Worm (Caenorhabditis elegans): Measurements from ENCODE around the gene Y9C2UA.1.

Y9C2UA.1 gene

DNA sequence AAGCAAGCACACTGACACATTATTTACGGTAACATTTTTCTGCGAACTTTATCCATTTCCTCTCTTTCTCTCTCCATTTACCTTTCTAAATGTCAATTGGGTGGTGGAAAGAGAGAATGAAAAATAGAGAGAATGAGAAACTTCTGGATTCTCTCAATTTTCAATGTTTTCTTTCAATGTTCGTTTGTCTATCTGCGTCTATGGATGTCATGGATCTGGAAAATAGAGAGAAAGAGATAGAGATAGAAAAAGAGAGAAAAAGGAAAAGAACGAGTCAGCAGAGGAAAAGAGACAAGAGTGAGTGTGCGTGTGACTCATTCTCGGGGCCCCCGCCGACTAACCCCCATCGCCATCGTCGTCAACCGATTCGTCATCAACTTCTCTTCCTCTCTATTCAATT lies 26.6 kb upstream of the Y9C2UA.1 start, which contains the start of gene jun-1 (continued):
- TF ChIP-seq mxl-2 (GFP tag; conservative IDR thresholded peaks at IDR 0.05) (no peak), nhr-11 (tag; optimal IDR thresholded peaks at IDR 0.05) (peak; percentile 94), unc-62 (GFP tag; optimal IDR thresholded peaks at IDR 0.05 in 1 of 2) (peak in 1 of 2 experiments; percentile 100), unc-62 (tag; optimal IDR thresholded peaks at IDR 0.05) (no peak), spr-1 (tag; optimal IDR thresholded peaks at IDR 0.05) (peak; percentile 51), jun-1 (tag; optimal IDR thresholded peaks at IDR 0.05) (no peak), hmg-1.1 (GFP tag; IDR thresholded peaks at IDR 0.05) (peak; percentile 67; the same call in 1 of the 2 replicates), ama-1 (optimal IDR thresholded peaks at IDR 0.05) (no peak), ceh-32 (tag; optimal IDR thresholded peaks at IDR 0.05; ENCODE audit: poor library complexity) (no peak), snpc-1.2 (GFP tag; IDR thresholded peaks at IDR 0.05) (no peak), nhr-28 (tag; optimal IDR thresholded peaks at IDR 0.05) (peak; percentile 89), tra-1 (GFP tag; IDR thresholded peaks at IDR 0.05) (peak; percentile 60; the same call in 1 of the 2 replicates), zip-2 (tag; optimal IDR thresholded peaks at IDR 0.05) (peak; percentile 17), mdt-29 (GFP tag; IDR thresholded peaks at IDR 0.05) (0 out of 2 replicates have a peak, but pooled peaks have one; percentile 40), dmd-6 (GFP tag; IDR thresholded peaks at IDR 0.05) (peak; percentile 74), dpl-1 (GFP tag; optimal IDR thresholded peaks at IDR 0.05) (peak; percentile 47), pqm-1 (tag; optimal IDR thresholded peaks at IDR 0.05) (no peak), lin-38 (GFP tag; IDR thresholded peaks at IDR 0.05) (peak; percentile 55), F37D6.2 (tag; optimal IDR thresholded peaks at IDR 0.05) (peak; percentile 38), vab-7 (GFP tag; IDR thresholded peaks at IDR 0.05) (no peak), ZK546.5 (tag; optimal IDR thresholded peaks at IDR 0.05) (no peak), duxl-1 (tag; optimal IDR thresholded peaks at IDR 0.05; ENCODE audit: poor library complexity) (no peak), nhr-237 (tag; optimal IDR thresholded peaks at IDR 0.05) (peak; percentile 25), hlh-30 (tag; optimal IDR thresholded peaks at IDR 0.05; ENCODE audit: insufficient read depth) (peak; percentile 95), ceh-28 (tag; optimal IDR thresholded peaks at IDR 0.05) (no peak), nhr-111 (GFP tag; optimal IDR thresholded peaks at IDR 0.05) (no peak), attf-4 (tag; optimal IDR thresholded peaks at IDR 0.05) (no peak), hif-1 (tag; optimal IDR thresholded peaks at IDR 0.05) (peak in 1 of 2 experiments; percentile 57), Y5F2A.4 (GFP tag; optimal IDR thresholded peaks at IDR 0.05) (no peak), nhr-48 (tag; optimal IDR thresholded peaks at IDR 0.05) (peak; percentile 73), lin-29 (GFP tag; IDR thresholded peaks at IDR 0.05) (no peak)

DNA sequence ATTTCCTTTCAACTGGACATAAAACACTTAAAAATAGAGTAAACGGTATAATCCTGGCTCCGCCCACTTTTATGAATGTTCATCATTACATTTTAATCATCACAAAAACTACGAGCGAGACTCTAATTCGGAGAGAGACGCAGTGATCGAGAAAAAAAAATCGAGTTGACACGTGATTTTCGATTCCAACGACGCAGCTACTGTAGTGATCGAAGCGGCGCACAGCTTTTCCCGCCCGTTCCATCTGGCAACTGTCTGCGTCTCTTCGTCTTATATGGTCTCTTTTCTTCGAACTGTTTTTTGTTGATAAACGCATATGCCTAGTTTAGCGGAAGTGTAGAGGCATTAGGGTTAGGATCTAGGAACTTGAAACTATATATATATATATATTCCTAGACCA lies 25.7 kb upstream of the Y9C2UA.1 start:
- TF ChIP-seq cey-2 (tag; optimal IDR thresholded peaks at IDR 0.05; ENCODE audit: borderline replicate concordance, insufficient read depth) (no peak), ceh-82 (tag; optimal IDR thresholded peaks at IDR 0.05) (no peak), daf-19 (GFP tag; conservative IDR thresholded peaks at IDR 0.05) (no peak), daf-12 (tag; optimal IDR thresholded peaks at IDR 0.05) (no peak), nhr-76 (tag; optimal IDR thresholded peaks at IDR 0.05) (no peak), unc-62 (GFP tag; optimal IDR thresholded peaks at IDR 0.05 in 1 of 2) (peak in 1 of 2 experiments; percentile 27), unc-62 (tag; optimal IDR thresholded peaks at IDR 0.05) (no peak), nhr-41 (GFP tag; IDR thresholded peaks at IDR 0.05) (0 out of 2 replicates have a peak, but pooled peaks have one; percentile 54), hlh-30 (tag; optimal IDR thresholded peaks at IDR 0.05; ENCODE audit: insufficient read depth) (peak; percentile 78), arid-1 (GFP tag; conservative IDR thresholded peaks at IDR 0.05) (no peak), pha-4 (GFP tag; IDR thresholded peaks at IDR 0.05) (0 out of 2 replicates have a peak, but pooled peaks have one; percentile 36), pha-4 (tag; optimal IDR thresholded peaks at IDR 0.05) (no peak), mep-1 (tag; optimal IDR thresholded peaks at IDR 0.05) (peak; percentile 52), lsy-2 (tag; optimal IDR thresholded peaks at IDR 0.05) (peak in 1 of 2 experiments; percentile 47), nhr-111 (GFP tag; optimal IDR thresholded peaks at IDR 0.05) (no peak), mxl-3 (GFP tag; optimal IDR thresholded peaks at IDR 0.05) (peak; percentile 84), F44E2.7 (GFP tag; IDR thresholded peaks at IDR 0.05) (no peak), lin-29 (GFP tag; IDR thresholded peaks at IDR 0.05) (peak; percentile 59; the same call in 1 of the 2 replicates), hif-1 (tag; optimal IDR thresholded peaks at IDR 0.05) (peak in 1 of 2 experiments; percentile 41), nhr-102 (tag; optimal IDR thresholded peaks at IDR 0.05) (peak; percentile 39), lin-13 (GFP tag; optimal IDR thresholded peaks at IDR 0.05) (no peak), nhr-77 (tag; optimal IDR thresholded peaks at IDR 0.05) (peak; percentile 44), spr-1 (tag; optimal IDR thresholded peaks at IDR 0.05) (peak; percentile 59), attf-4 (tag; optimal IDR thresholded peaks at IDR 0.05) (no peak), ceh-28 (tag; optimal IDR thresholded peaks at IDR 0.05) (no peak), zip-11 (GFP tag; IDR thresholded peaks at IDR 0.05) (no peak), F49E8.2 (tag; optimal IDR thresholded peaks at IDR 0.05; ENCODE audit: borderline replicate concordance) (no peak), hlh-11 (tag; optimal IDR thresholded peaks at IDR 0.05) (peak; percentile 94)
